Worm (Caenorhabditis elegans) whole organism, young adult: ENCODE data around the gene F01G10.10.

Source experiments
- F22D6.2 ChIP-seq: sonication (generic microtip); optimal IDR thresholded peaks from 2 replicates; lab custom pipeline; 2016; ENCODE audit warnings: mild to moderate bottlenecking, missing genetic modification characterization, missing compliant biosample characterization
- F33H1.4 ChIP-seq: fragments of 200-800 bp; sonication (Bioruptor generic); IDR thresholded peaks from 2 replicates; pipeline ENCODE4 v1.3.6; 2022; ENCODE audit warnings: missing genetic modification reagents, missing genetic modification characterization, missing compliant biosample characterization
- F57A8.1 ChIP-seq: fragments of 200-800 bp; sonication (Bioruptor generic); optimal IDR thresholded peaks from 2 replicates; lab custom pipeline; 2018; ENCODE audit warnings: mild to moderate bottlenecking, missing genetic modification characterization, moderate library complexity, missing compliant biosample characterization
- Y53G8AR.9 ChIP-seq: fragments of 200-800 bp; sonication (Bioruptor generic); conservative IDR thresholded peaks from 2 replicates; pipeline ENCODE4 v1.3.6; 2022; ENCODE audit warnings: missing genetic modification reagents, missing genetic modification characterization, missing compliant biosample characterization
- akir-1 ChIP-seq: fragments of 200-800 bp; sonication (Bioruptor generic); optimal IDR thresholded peaks from 2 replicates; lab custom pipeline; 2018; ENCODE audit warnings: mild to moderate bottlenecking, missing genetic modification characterization, moderate library complexity, missing compliant biosample characterization
- aptf-3 ChIP-seq: fragments of 200-800 bp; sonication (Bioruptor generic); IDR thresholded peaks from 2 replicates; pipeline ENCODE4 v1.3.6; 2022; ENCODE audit warnings: missing genetic modification characterization, missing compliant biosample characterization
- athp-1 ChIP-seq: sonication (generic microtip); optimal IDR thresholded peaks from 2 replicates; lab custom pipeline; 2017; ENCODE audit warnings: mild to moderate bottlenecking, missing genetic modification characterization, missing compliant biosample characterization
- attf-5 ChIP-seq: fragments of 200-800 bp; sonication (Bioruptor generic); optimal IDR thresholded peaks from 2 replicates; lab custom pipeline; 2018; ENCODE audit warnings: mild to moderate bottlenecking, missing genetic modification characterization, missing compliant biosample characterization
- ccch-3 ChIP-seq: fragments of 200-800 bp; sonication (Bioruptor generic); optimal IDR thresholded peaks from 2 replicates; lab custom pipeline; 2018; ENCODE audit warnings: mild to moderate bottlenecking, missing genetic modification characterization, missing compliant biosample characterization
- ceh-27 ChIP-seq: fragments of 200-800 bp; sonication (Bioruptor generic); optimal IDR thresholded peaks from 2 replicates; lab custom pipeline; 2018; ENCODE audit warnings: mild to moderate bottlenecking, missing genetic modification characterization, moderate library complexity, missing compliant biosample characterization
- ceh-40 ChIP-seq: fragments of 200-800 bp; sonication (Bioruptor generic); IDR thresholded peaks from 2 replicates; pipeline ENCODE4 v1.3.6; 2022; ENCODE audit warnings: missing genetic modification characterization, missing compliant biosample characterization
- ceh-58 ChIP-seq: fragments of 200-800 bp; sonication (Bioruptor generic); IDR thresholded peaks from 2 replicates; pipeline ENCODE4 v1.3.6; 2022; ENCODE audit warnings: missing genetic modification characterization, missing compliant biosample characterization
- ceh-91 ChIP-seq: fragments of 200-800 bp; sonication (Bioruptor generic); IDR thresholded peaks from 2 replicates; pipeline ENCODE4 v1.3.6; 2022; ENCODE audit warnings: missing genetic modification reagents, missing genetic modification characterization, missing compliant biosample characterization
- die-1 ChIP-seq: sonication (generic microtip); optimal IDR thresholded peaks from 2 replicates; lab custom pipeline; 2016; ENCODE audit warnings: missing genotype, mild to moderate bottlenecking, missing genetic modification characterization, missing compliant biosample characterization
- dox-1 ChIP-seq: fragments of 200-800 bp; sonication (Bioruptor generic); IDR thresholded peaks from 2 replicates; pipeline ENCODE4 v1.3.6; 2022; ENCODE audit warnings: missing genetic modification reagents, missing genetic modification characterization, missing compliant biosample characterization
- dpff-1 ChIP-seq: sonication (generic microtip); optimal IDR thresholded peaks from 2 replicates; lab custom pipeline; 2017; ENCODE audit warnings: mild to moderate bottlenecking, missing genetic modification characterization, missing compliant biosample characterization
- dpl-1 ChIP-seq: fragments of 150-350 bp; optimal IDR thresholded peaks from 2 replicates; lab custom pipeline; 2014; ENCODE audit warnings: missing biosample characterization, missing genetic modification reagents, missing genetic modification characterization
- ets-4 ChIP-seq: fragments of 200-800 bp; sonication (Bioruptor generic); optimal IDR thresholded peaks from 2 replicates; lab custom pipeline; 2018; ENCODE audit warnings: mild to moderate bottlenecking, missing genetic modification characterization, missing compliant biosample characterization
- hmg-20 ChIP-seq: fragments of 200-800 bp; sonication (Bioruptor generic); IDR thresholded peaks from 2 replicates; pipeline ENCODE4 v1.3.6; 2022; ENCODE audit warnings: missing genetic modification reagents, missing genetic modification characterization, missing compliant biosample characterization
- hrde-1 ChIP-seq: sonication (generic microtip); optimal IDR thresholded peaks from 2 replicates; lab custom pipeline; 2016; ENCODE audit warnings: missing genetic modification characterization, mild to moderate bottlenecking, missing compliant biosample characterization, moderate library complexity, missing genotype, missing genetic modification reagents, borderline replicate concordance
- lin-35 ChIP-seq, 3 experiments: fragments of 150-350 bp in 2 of 3; sonication (generic microtip) in 1 of 3; optimal IDR thresholded peaks; 2 replicates each; lab custom pipeline; 2014 to 2018; ENCODE audit warnings: missing biosample characterization in 3 of 3, missing genetic modification characterization in 3 of 3, missing genetic modification reagents in 3 of 3
- lin-40 ChIP-seq: sonication (generic microtip); optimal IDR thresholded peaks from 2 replicates; lab custom pipeline; 2016; ENCODE audit warnings: missing genetic modification characterization, mild to moderate bottlenecking, missing compliant biosample characterization, missing genotype, missing genetic modification reagents
- lin-54 ChIP-seq: fragments of 200-800 bp; sonication (Bioruptor generic); optimal IDR thresholded peaks from 2 replicates; lab custom pipeline; 2018; ENCODE audit warnings: mild to moderate bottlenecking, missing genetic modification characterization, missing compliant biosample characterization
- lsl-1 ChIP-seq: fragments of 200-800 bp; sonication (Bioruptor generic); optimal IDR thresholded peaks from 2 replicates; lab custom pipeline; 2018; ENCODE audit warnings: mild to moderate bottlenecking, missing genetic modification characterization, moderate library complexity, missing compliant biosample characterization
- madf-6 ChIP-seq: fragments of 200-800 bp; sonication (Bioruptor generic); IDR thresholded peaks from 2 replicates; pipeline ENCODE4 v1.3.6; 2022; ENCODE audit warnings: missing genetic modification reagents, missing genetic modification characterization, missing compliant biosample characterization
- mcd-1 ChIP-seq: fragments of 200-800 bp; sonication (Bioruptor generic); IDR thresholded peaks from 2 replicates; pipeline ENCODE4 v1.3.6; 2022; ENCODE audit warnings: missing genetic modification reagents, missing genetic modification characterization, missing compliant biosample characterization
- mes-4 ChIP-seq: sonication (generic microtip); optimal IDR thresholded peaks from 2 replicates; lab custom pipeline; 2016; ENCODE audit warnings: missing genotype, missing genetic modification characterization, missing compliant biosample characterization
- nfyb-1 ChIP-seq: fragments of 200-800 bp; sonication (Bioruptor generic); IDR thresholded peaks from 2 replicates; pipeline ENCODE4 v1.3.6; 2022; ENCODE audit warnings: missing genetic modification reagents, missing genetic modification characterization, missing compliant biosample characterization
- nhr-179 ChIP-seq: sonication (generic microtip); optimal IDR thresholded peaks from 2 replicates; lab custom pipeline; 2016; ENCODE audit warnings: mild to moderate bottlenecking, missing genetic modification characterization, missing compliant biosample characterization
- nhr-27 ChIP-seq: fragments of 200-800 bp; sonication (Bioruptor generic); optimal IDR thresholded peaks from 2 replicates; lab custom pipeline; 2018; ENCODE audit warnings: mild to moderate bottlenecking, missing genetic modification characterization, moderate library complexity, missing compliant biosample characterization
- nhr-80 ChIP-seq: sonication (generic microtip); optimal IDR thresholded peaks from 2 replicates; lab custom pipeline; 2016; ENCODE audit warnings: missing genetic modification characterization, missing compliant biosample characterization
- pbrm-1 ChIP-seq: fragments of 200-800 bp; sonication (Bioruptor generic); IDR thresholded peaks from 2 replicates; pipeline ENCODE4 v1.3.6; 2022; ENCODE audit warnings: missing genetic modification reagents, missing genetic modification characterization, missing compliant biosample characterization
- pha-4 ChIP-seq: fragments of 150-350 bp; sonication (generic microtip); optimal IDR thresholded peaks from 2 replicates; lab custom pipeline; 2014; ENCODE audit warnings: missing biosample characterization, missing genetic modification reagents, missing genetic modification characterization
- snpc-3.4 ChIP-seq: sonication (generic microtip); optimal IDR thresholded peaks from 2 replicates; lab custom pipeline; 2017; ENCODE audit warnings: missing genetic modification characterization, mild to moderate bottlenecking, missing compliant biosample characterization, antibody characterized with exemption, moderate library complexity, missing genotype, missing genetic modification reagents
- snpc-4 ChIP-seq, 5 experiments: fragments of 150-350 bp in 1 of 5; sonication (generic microtip) in 4 of 5; optimal IDR thresholded peaks; 2 replicates each; lab custom pipeline; 2014 to 2018; ENCODE audit warnings: missing genetic modification characterization in 5 of 5, missing biosample characterization in 3 of 5, antibody characterized with exemption in 2 of 5, mild to moderate bottlenecking in 2 of 5, missing compliant biosample characterization in 2 of 5, missing genotype in 2 of 5, moderate library complexity in 2 of 5, missing genetic modification reagents in 1 of 5
- somi-1 ChIP-seq: fragments of 200-800 bp; sonication (Bioruptor generic); optimal IDR thresholded peaks from 2 replicates; lab custom pipeline; 2018; ENCODE audit warnings: mild to moderate bottlenecking, missing genetic modification characterization, missing compliant biosample characterization
- tbx-9 ChIP-seq: sonication (generic microtip); optimal IDR thresholded peaks from 2 replicates; lab custom pipeline; 2016; ENCODE audit warnings: borderline replicate concordance, missing genetic modification characterization, inconsistent platforms, missing compliant biosample characterization
- xnd-1 ChIP-seq: sonication (generic microtip); optimal IDR thresholded peaks from 2 replicates; lab custom pipeline; 2016; ENCODE audit warnings: missing genotype, missing genetic modification reagents, missing genetic modification characterization, missing compliant biosample characterization
- ztf-18 ChIP-seq: sonication (generic microtip); optimal IDR thresholded peaks from 2 replicates; lab custom pipeline; 2016; ENCODE audit warnings: missing genotype, mild to moderate bottlenecking, missing genetic modification characterization, missing compliant biosample characterization

The F01G10.10 gene

DNA sequence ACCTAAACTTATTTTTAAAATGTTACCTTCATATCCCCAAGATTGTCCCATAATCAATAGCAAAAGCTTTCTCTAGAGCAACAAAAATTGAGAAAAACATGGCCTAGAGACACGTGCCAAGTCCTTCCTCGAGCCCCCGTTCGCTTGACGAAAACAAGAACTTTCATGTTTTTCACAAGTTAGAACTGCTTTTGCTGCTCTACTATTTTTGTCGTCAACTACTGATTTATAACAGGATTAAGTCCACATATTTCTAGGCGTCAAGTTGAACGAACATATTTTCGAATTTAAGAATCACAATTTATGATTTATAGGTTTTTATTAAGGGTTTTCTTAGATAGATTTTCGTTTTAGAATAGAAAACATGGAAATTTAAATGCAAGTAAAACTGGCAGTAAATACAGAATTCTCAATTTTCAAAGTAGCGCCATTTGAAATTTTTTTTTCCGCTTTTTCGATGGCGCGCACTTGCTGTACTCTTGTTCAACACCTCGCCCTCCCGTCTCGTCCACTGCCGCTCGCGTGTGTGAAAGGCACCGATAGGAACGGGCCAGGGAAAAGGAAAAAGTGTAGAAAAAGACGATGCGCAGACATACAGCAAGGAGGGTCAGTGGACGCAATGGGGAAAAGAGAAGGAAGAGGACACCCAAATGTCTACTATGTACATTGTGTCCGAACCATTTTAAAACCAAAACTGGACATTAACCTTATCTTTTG, 38.4 kb downstream of the F01G10.10 start, which contains the start of gene rad-51 (continued):
- peak; percentile 49 for TF ChIP-seq dpl-1 (GFP tag; lab: Kevin White, UChicago)
- no peak for TF ChIP-seq F22D6.2 (tag; lab: Kevin White, UChicago)
- TF ChIP-seq nhr-80 (tag; lab: Kevin White, UChicago) = peak; percentile 70
- no peak for TF ChIP-seq ccch-3 (GFP tag; lab: Kevin White, UChicago)
- no peak for TF ChIP-seq mes-4
- peak; percentile 38 for TF ChIP-seq snpc-3.4 (tag; lab: Kevin White, UChicago)
- no peak for TF ChIP-seq akir-1 (GFP tag; lab: Kevin White, UChicago)
- peak; percentile 71 for TF ChIP-seq dox-1 (GFP tag; lab: Robert Waterston, UW)
- TF ChIP-seq hrde-1 (tag; lab: Kevin White, UChicago) = no peak
- no peak for TF ChIP-seq pha-4
- no peak for TF ChIP-seq dpff-1 (tag; lab: Kevin White, UChicago)
- TF ChIP-seq ztf-18 (tag; lab: Kevin White, UChicago) = peak; percentile 19
- TF ChIP-seq attf-5 (GFP tag; lab: Kevin White, UChicago) = peak; percentile 77
- peak in 1 of 3 experiments; percentile 59 for TF ChIP-seq lin-35 (GFP tag; optimal IDR thresholded peaks at IDR 0.05; lab: Kevin White, UChicago)
- TF ChIP-seq ceh-27 (GFP tag; lab: Kevin White, UChicago) = peak; percentile 53
- TF ChIP-seq lin-40 = peak; percentile 30
- TF ChIP-seq snpc-4 (GFP tag; optimal IDR thresholded peaks at IDR 0.05; lab: Kevin White, UChicago) = peak; percentile 24
- TF ChIP-seq snpc-4 (tag; optimal IDR thresholded peaks at IDR 0.05; lab: Kevin White, UChicago) = peak in 2 of 4 experiments; percentile 3 to 47
- TF ChIP-seq mcd-1 (GFP tag; lab: Robert Waterston, UW) = peak; percentile 80

DNA sequence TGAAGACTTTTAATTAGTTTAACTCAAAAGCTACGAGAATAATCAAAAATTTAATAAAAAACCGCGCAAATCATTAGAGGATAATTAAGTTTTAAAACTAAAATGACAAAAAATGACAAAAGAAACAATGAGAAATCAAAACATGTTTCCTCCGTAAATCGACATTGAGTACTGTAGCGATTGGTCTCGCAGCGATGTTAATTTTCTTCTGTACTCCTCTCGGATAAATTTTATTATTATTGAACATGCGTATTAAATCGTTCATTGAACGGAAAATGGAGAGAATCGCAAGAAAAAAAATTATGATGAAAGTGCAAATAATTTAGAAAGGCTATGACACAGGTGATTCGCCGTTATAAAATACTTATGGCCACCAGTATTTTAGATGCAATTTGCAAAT, 39.4 kb downstream of the F01G10.10 start:
- no peak for TF ChIP-seq nfyb-1 (GFP tag; lab: Robert Waterston, UW)
- TF ChIP-seq lsl-1 = peak; percentile 69
- peak; percentile 43; the same call in 1 of the 2 replicates for TF ChIP-seq madf-6 (GFP tag; lab: Robert Waterston, UW)
- peak; percentile 68 for TF ChIP-seq F33H1.4 (GFP tag; lab: Robert Waterston, UW)

DNA sequence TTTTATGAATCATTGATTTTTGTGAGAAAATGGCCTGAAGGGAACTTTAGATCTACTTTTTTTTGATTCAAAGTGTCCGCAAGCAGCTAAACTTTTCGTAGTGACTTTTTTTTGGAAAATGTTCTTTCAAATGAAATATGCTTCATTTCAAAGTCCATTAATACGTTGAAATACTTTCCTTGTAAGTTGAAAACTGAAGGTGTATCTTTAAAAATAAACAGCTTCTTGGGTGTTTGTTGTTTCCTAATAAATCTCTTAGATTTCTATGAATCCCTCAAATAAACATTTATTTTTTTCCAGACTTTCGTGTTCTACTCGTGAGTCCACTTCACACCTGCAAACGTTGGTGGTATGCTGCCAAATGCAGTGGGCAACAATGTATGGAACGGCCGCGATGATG, 40.7 kb downstream of the F01G10.10 start, which contains the start of gene ebax-1:
Gene ebax-1 (plus strand): TSS at position 301 of the 400 bp plus-strand sequence.
- TF ChIP-seq hmg-20 (GFP tag; lab: Robert Waterston, UW) (no peak), ceh-91 (no peak), nhr-179 (no peak), Y53G8AR.9 (GFP tag; lab: Robert Waterston, UW) (no peak), nhr-27 (no peak), aptf-3 (no peak), F33H1.4 (GFP tag; lab: Robert Waterston, UW) (no peak)

DNA sequence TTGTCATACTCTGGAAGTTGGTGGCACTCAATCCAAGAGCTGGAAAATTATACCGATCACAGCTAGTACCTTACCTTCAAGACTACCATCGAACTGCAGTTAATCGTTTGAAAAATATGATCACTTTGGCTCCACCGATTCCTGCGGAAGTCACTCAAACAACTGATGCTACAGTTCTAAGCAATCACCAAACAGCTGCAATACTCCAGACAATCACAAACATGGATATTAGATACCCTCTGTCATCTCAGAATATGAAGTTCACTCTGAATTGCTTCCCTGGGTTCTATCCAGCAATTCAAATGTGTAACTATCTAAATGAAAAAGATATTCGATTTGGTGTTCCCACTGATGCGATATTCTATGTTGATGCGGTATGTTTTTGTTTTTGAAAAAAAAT, 42.6 kb downstream of the F01G10.10 start:
- TF ChIP-seq ets-4 (GFP tag; lab: Kevin White, UChicago) (no peak), tbx-9 (tag; lab: Kevin White, UChicago) (no peak), ceh-58 (GFP tag; lab: Robert Waterston, UW) (no peak), xnd-1 (no peak), ceh-40 (GFP tag; lab: Robert Waterston, UW) (no peak), lin-54 (GFP tag; lab: Kevin White, UChicago) (no peak), pbrm-1 (GFP tag; lab: Robert Waterston, UW) (no peak), attf-5 (GFP tag; lab: Kevin White, UChicago) (no peak), athp-1 (tag; lab: Kevin White, UChicago) (no peak), die-1 (tag; lab: Kevin White, UChicago) (no peak), somi-1 (no peak), F57A8.1 (GFP tag; lab: Kevin White, UChicago) (no peak)
